Worm (Caenorhabditis elegans) whole organism, late embryonic: ENCODE measurements around the gene F54E2.5.

Experiments
- T23F11.4 ChIP-seq: fragments of 200-800 bp; sonication (Bioruptor generic); optimal IDR thresholded peaks from 2 replicates; lab custom pipeline; 2018; ENCODE audit warnings: mild to moderate bottlenecking, missing genetic modification characterization, missing compliant biosample characterization
- ama-1 ChIP-seq: fragments of 150-350 bp; optimal IDR thresholded peaks from 2 replicates; lab custom pipeline; 2014
- ceh-9 ChIP-seq: sonication (generic microtip); optimal IDR thresholded peaks from 2 replicates; lab custom pipeline; 2016; ENCODE audit warnings: mild to moderate bottlenecking, missing genetic modification characterization, inconsistent platforms, missing compliant biosample characterization
- dve-1 ChIP-seq: sonication (generic microtip); optimal IDR thresholded peaks from 2 replicates; lab custom pipeline; 2017; ENCODE audit warnings: antibody characterized with exemption, mild to moderate bottlenecking, missing genetic modification characterization, missing compliant biosample characterization
- elt-2 ChIP-seq: sonication (generic microtip); optimal IDR thresholded peaks from 2 replicates; lab custom pipeline; 2016; ENCODE audit warnings: missing genetic modification reagents, missing genetic modification characterization, missing compliant biosample characterization
- fax-1 ChIP-seq: sonication (generic microtip); optimal IDR thresholded peaks from 2 replicates; lab custom pipeline; 2016; ENCODE audit warnings: missing genotype, missing genetic modification characterization, missing compliant biosample characterization
- hlh-15 ChIP-seq: sonication (generic microtip); optimal IDR thresholded peaks from 2 replicates; lab custom pipeline; 2016; ENCODE audit warnings: missing genetic modification characterization, missing compliant biosample characterization
- hlh-30 ChIP-seq: sonication (generic microtip); optimal IDR thresholded peaks from 2 replicates; lab custom pipeline; 2017; ENCODE audit warnings: antibody characterized with exemption, missing genetic modification characterization, missing compliant biosample characterization; ENCODE audit not compliant: insufficient read depth
- nhr-11 ChIP-seq: fragments of 150-350 bp; optimal IDR thresholded peaks from 2 replicates; lab custom pipeline; 2014; ENCODE audit warnings: missing biosample characterization, missing genetic modification characterization
- tbx-2 ChIP-seq: sonication (generic microtip); optimal IDR thresholded peaks from 2 replicates; lab custom pipeline; 2016; ENCODE audit warnings: missing genetic modification characterization, missing compliant biosample characterization
- unc-86 ChIP-seq: sonication (generic microtip); optimal IDR thresholded peaks from 2 replicates; lab custom pipeline; 2016; ENCODE audit warnings: missing genetic modification characterization, missing compliant biosample characterization
- zip-5 ChIP-seq: sonication (generic microtip); optimal IDR thresholded peaks from 2 replicates; lab custom pipeline; 2016; ENCODE audit warnings: missing genetic modification characterization, missing compliant biosample characterization

DNA sequence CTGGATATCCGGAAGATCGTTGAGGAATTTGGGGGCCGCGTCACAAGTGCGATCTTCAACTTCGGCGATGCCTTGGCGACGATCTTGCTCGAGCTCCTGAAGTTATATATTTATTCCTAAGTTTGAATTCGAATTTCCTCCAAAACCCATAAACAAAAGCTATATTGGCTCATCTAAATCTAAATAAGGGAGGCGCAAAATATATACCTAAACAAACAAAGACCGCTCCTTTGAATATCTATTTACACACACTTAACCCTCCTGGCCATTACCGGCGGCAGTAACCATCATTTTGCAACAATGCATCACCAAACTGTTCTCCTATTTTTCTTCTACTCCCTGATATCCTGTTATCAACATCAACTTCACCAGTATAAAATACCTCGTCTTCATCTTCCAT, 19.9 kb downstream of the F54E2.5 start, which contains the start of gene F54E2.2:
- no peak for TF ChIP-seq hlh-15 (tag; lab: Kevin White, UChicago)
- TF ChIP-seq unc-86 (tag; lab: Kevin White, UChicago), result no peak
- no peak for TF ChIP-seq nhr-11 (tag; lab: Kevin White, UChicago)
- no peak for TF ChIP-seq ceh-9 (tag; lab: Kevin White, UChicago)
- no peak for TF ChIP-seq dve-1 (tag; lab: Kevin White, UChicago)
- no peak for TF ChIP-seq tbx-2 (tag; lab: Kevin White, UChicago)
- no peak for TF ChIP-seq ama-1 (lab: Kevin White, UChicago)
- TF ChIP-seq elt-2 (tag; lab: Kevin White, UChicago), result no peak
- TF ChIP-seq zip-5, result no peak
- no peak for TF ChIP-seq T23F11.4 (GFP tag; lab: Kevin White, UChicago)
- TF ChIP-seq hlh-30, result no peak
- TF ChIP-seq fax-1, result no peak
